Fruit fly (Drosophila melanogaster) whole organism, embryonic: Measurements from ENCODE around the gene Glys.

Experiments used
- Atf3 ChIP-seq: fragments of 200-800 bp; sonication (Bioruptor generic); optimal IDR thresholded peaks from 3 replicates; lab custom pipeline; 2016; ENCODE audit warnings: missing biosample characterization, missing genetic modification characterization
- Atf6 ChIP-seq: fragments of 200-800 bp; sonication (Bioruptor generic); IDR thresholded peaks from 2 replicates; pipeline ENCODE4 v1.3.6; 2022; ENCODE audit warnings: missing biosample characterization, missing genetic modification characterization
- CG10431 ChIP-seq: fragments of 200-800 bp; sonication (Bioruptor generic); optimal IDR thresholded peaks from 3 replicates; lab custom pipeline; 2018; ENCODE audit warnings: missing biosample characterization, mild to moderate bottlenecking, missing genetic modification characterization
- CG10654 ChIP-seq: fragments of 200-800 bp; sonication (Bioruptor generic); optimal IDR thresholded peaks from 2 replicates; lab custom pipeline; 2016; ENCODE audit warnings: missing biosample characterization, missing genetic modification characterization
- CG11504 ChIP-seq: fragments of 200-800 bp; sonication (Bioruptor generic); optimal IDR thresholded peaks from 3 replicates; lab custom pipeline; 2019; ENCODE audit warnings: missing biosample characterization, mild to moderate bottlenecking, missing genetic modification characterization, moderate library complexity
- CG14710 ChIP-seq: fragments of 200-800 bp; sonication (Bioruptor generic); optimal IDR thresholded peaks from 3 replicates; lab custom pipeline; 2019; ENCODE audit warnings: missing biosample characterization, mild to moderate bottlenecking, missing genetic modification characterization, moderate library complexity
- CG15514 ChIP-seq: fragments of 200-800 bp; sonication (Bioruptor generic); optimal IDR thresholded peaks from 3 replicates; lab custom pipeline; 2017; ENCODE audit warnings: missing biosample characterization, missing genetic modification characterization, mild to moderate bottlenecking, moderate library complexity, missing genetic modification reagents
- CG1602 ChIP-seq: fragments of 200-800 bp; sonication (Bioruptor generic); optimal IDR thresholded peaks from 3 replicates; lab custom pipeline; 2016; ENCODE audit warnings: missing biosample characterization, missing genetic modification characterization
- CG1832 ChIP-seq: fragments of 200-800 bp; sonication (Bioruptor generic); optimal IDR thresholded peaks from 2 replicates; lab custom pipeline; 2017; ENCODE audit warnings: missing biosample characterization, mild to moderate bottlenecking, missing genetic modification characterization, inconsistent platforms
- CG18619 ChIP-seq: fragments of 200-800 bp; sonication (Bioruptor generic); optimal IDR thresholded peaks from 3 replicates; lab custom pipeline; 2017; ENCODE audit warnings: missing biosample characterization, mild to moderate bottlenecking, missing genetic modification characterization
- CG31224 ChIP-seq: fragments of 200-800 bp; sonication (Bioruptor generic); IDR thresholded peaks from 2 replicates; pipeline ENCODE4 v1.3.6; 2022; ENCODE audit warnings: missing biosample characterization, missing genetic modification characterization
- CG3281 ChIP-seq: fragments of 200-800 bp; sonication (Bioruptor generic); optimal IDR thresholded peaks from 3 replicates; lab custom pipeline; 2017; ENCODE audit warnings: missing biosample characterization, mild to moderate bottlenecking, missing genetic modification characterization
- CG4282 ChIP-seq: fragments of 200-800 bp; sonication (Bioruptor generic); optimal IDR thresholded peaks from 2 replicates; lab custom pipeline; 2016; ENCODE audit warnings: missing biosample characterization, missing genetic modification characterization
- CG4328 ChIP-seq: fragments of 200-800 bp; sonication (Bioruptor generic); optimal IDR thresholded peaks from 3 replicates; lab custom pipeline; 2017; ENCODE audit warnings: missing biosample characterization, missing genetic modification reagents, missing genetic modification characterization
- CG4404 ChIP-seq: fragments of 200-800 bp; sonication (Bioruptor generic); IDR thresholded peaks from 2 replicates; pipeline ENCODE4 v1.3.6; 2022; ENCODE audit warnings: missing biosample characterization, missing genetic modification characterization
- CG6791 ChIP-seq: fragments of 200-800 bp; sonication (Bioruptor generic); IDR thresholded peaks from 3 replicates; pipeline ENCODE4 v1.3.6; 2022; ENCODE audit warnings: missing biosample characterization, missing genetic modification characterization; ENCODE audit not compliant: partially characterized antibody
- CG8281 ChIP-seq: fragments of 200-800 bp; sonication (Bioruptor generic); optimal IDR thresholded peaks from 2 replicates; lab custom pipeline; 2018; ENCODE audit warnings: missing biosample characterization, mild to moderate bottlenecking, missing genetic modification characterization, moderate library complexity
- CG8290 ChIP-seq, 3 experiments: fragments of 200-800 bp; sonication (Bioruptor generic); optimal IDR thresholded peaks; 2 replicates each; lab custom pipeline; 2016 to 2019; ENCODE audit warnings: missing biosample characterization in 3 of 3, missing genetic modification characterization in 3 of 3, mild to moderate bottlenecking in 2 of 3, moderate library complexity in 1 of 3
- Camta ChIP-seq: fragments of 200-800 bp; sonication (Bioruptor generic); optimal IDR thresholded peaks from 2 replicates; lab custom pipeline; 2016; ENCODE audit warnings: missing biosample characterization, missing genetic modification characterization
- D ChIP-seq, 2 experiments: fragments of 200-800 bp in 1 of 2; fragments of >200 bp in 1 of 2; sonication (Bioruptor generic) in 1 of 2; optimal IDR thresholded peaks; 2 replicates in 1 of 2; 3 replicates in 1 of 2; lab custom pipeline; 2017; ENCODE audit warnings: mild to moderate bottlenecking in 1 of 2, missing biosample characterization in 1 of 2, missing genetic modification characterization in 1 of 2, missing genetic modification reagents in 1 of 2
- Dip3 ChIP-seq: fragments of 200-800 bp; sonication (Bioruptor generic); optimal IDR thresholded peaks from 3 replicates; lab custom pipeline; 2016; ENCODE audit warnings: missing biosample characterization, missing genetic modification characterization
- Dll ChIP-seq: fragments of 200-800 bp; sonication (Bioruptor generic); IDR thresholded peaks from 4 replicates; pipeline ENCODE4 v1.3.6; 2022; ENCODE audit warnings: missing biosample characterization, missing genetic modification characterization; ENCODE audit not compliant: partially characterized antibody
- Ets65A ChIP-seq: fragments of 200-800 bp; sonication (Bioruptor generic); peaks from one replicate; lab custom pipeline; 2016; ENCODE audit warnings: missing biosample characterization, missing genetic modification characterization
- Ets97D ChIP-seq: fragments of 200-800 bp; sonication (Bioruptor generic); optimal IDR thresholded peaks from 3 replicates; lab custom pipeline; 2016; ENCODE audit warnings: missing biosample characterization, missing genetic modification characterization
- HmgD ChIP-seq: fragments of 200-800 bp; sonication (Bioruptor generic); optimal IDR thresholded peaks from 3 replicates; lab custom pipeline; 2016; ENCODE audit warnings: missing biosample characterization, missing genetic modification characterization
- Hr39 ChIP-seq: fragments of >200 bp; optimal IDR thresholded peaks from 2 replicates; lab custom pipeline; 2017
- Jarid2 ChIP-seq: fragments of 200-800 bp; sonication (Bioruptor generic); optimal IDR thresholded peaks from 3 replicates; lab custom pipeline; 2017; ENCODE audit warnings: mild to moderate bottlenecking, missing biosample characterization, missing genetic modification reagents, missing genetic modification characterization
- NC2β ChIP-seq: fragments of 200-800 bp; sonication (Bioruptor generic); optimal IDR thresholded peaks from 2 replicates; lab custom pipeline; 2016; ENCODE audit warnings: missing biosample characterization, missing genetic modification characterization
- Optix ChIP-seq: fragments of 200-800 bp; sonication (Bioruptor generic); IDR thresholded peaks from 3 replicates; pipeline ENCODE4 v1.3.6; 2022; ENCODE audit warnings: missing biosample characterization, missing genetic modification characterization
- Sox102F ChIP-seq: fragments of 200-800 bp; sonication (Bioruptor generic); optimal IDR thresholded peaks from 2 replicates; lab custom pipeline; 2018; ENCODE audit warnings: missing biosample characterization, mild to moderate bottlenecking, missing genetic modification characterization, moderate library complexity
- ato ChIP-seq: fragments of 200-800 bp; sonication (Bioruptor generic); IDR thresholded peaks from 2 replicates; pipeline ENCODE4 v1.3.6; 2022; ENCODE audit warnings: missing biosample characterization, missing genetic modification characterization; ENCODE audit not compliant: partially characterized antibody
- cad ChIP-seq: fragments of >200 bp; optimal IDR thresholded peaks from 2 replicates; lab custom pipeline; 2017; ENCODE audit warnings: missing biosample characterization, missing genetic modification characterization
- caup ChIP-seq: fragments of 200-800 bp; sonication (Bioruptor generic); optimal IDR thresholded peaks from 3 replicates; lab custom pipeline; 2017; ENCODE audit warnings: missing biosample characterization, mild to moderate bottlenecking, missing genetic modification characterization, moderate library complexity; ENCODE audit not compliant: severe bottlenecking
- chinmo ChIP-seq: fragments of 200-800 bp; sonication (Bioruptor generic); IDR thresholded peaks from 4 replicates; pipeline ENCODE4 v1.3.6; 2022; ENCODE audit warnings: missing biosample characterization, missing genetic modification characterization; ENCODE audit not compliant: partially characterized antibody
- exex ChIP-seq: fragments of 200-800 bp; sonication (Bioruptor generic); optimal IDR thresholded peaks from 4 replicates; lab custom pipeline; 2018; ENCODE audit warnings: missing biosample characterization, mild to moderate bottlenecking, missing genetic modification characterization, moderate library complexity
- gfzf ChIP-seq: fragments of 200-800 bp; sonication (Bioruptor generic); optimal IDR thresholded peaks from 2 replicates; lab custom pipeline; 2016; ENCODE audit warnings: missing biosample characterization, mild to moderate bottlenecking, missing genetic modification characterization, moderate library complexity
- gro ChIP-seq: fragments of 200-800 bp; sonication (Bioruptor generic); optimal IDR thresholded peaks from 2 replicates; lab custom pipeline; 2016; ENCODE audit warnings: missing biosample characterization, missing genetic modification characterization
- insv ChIP-seq, 2 experiments: fragments of 200-800 bp; sonication (Bioruptor generic); optimal IDR thresholded peaks; 3 replicates each; lab custom pipeline; 2016 to 2018; ENCODE audit warnings: missing biosample characterization in 2 of 2, missing genetic modification characterization in 2 of 2
- ken ChIP-seq: fragments of 200-800 bp; sonication (Bioruptor generic); IDR thresholded peaks from 3 replicates; pipeline ENCODE4 v1.3.6; 2022; ENCODE audit warnings: missing biosample characterization, missing genetic modification characterization
- lbe ChIP-seq: fragments of 200-800 bp; sonication (Bioruptor generic); optimal IDR thresholded peaks from 2 replicates; lab custom pipeline; 2016; ENCODE audit warnings: missing biosample characterization, mild to moderate bottlenecking, missing genetic modification characterization
- pzg ChIP-seq: fragments of 200-800 bp; sonication (Bioruptor generic); optimal IDR thresholded peaks from 3 replicates; lab custom pipeline; 2018; ENCODE audit warnings: missing biosample characterization, mild to moderate bottlenecking, missing genetic modification characterization, moderate library complexity
- sob ChIP-seq: fragments of 200-800 bp; sonication (Bioruptor generic); IDR thresholded peaks from 2 replicates; pipeline ENCODE4 v1.3.6; 2022; ENCODE audit warnings: missing biosample characterization, missing genetic modification characterization
- sqz ChIP-seq: fragments of 200-800 bp; sonication (Bioruptor generic); optimal IDR thresholded peaks from 3 replicates; lab custom pipeline; 2018; ENCODE audit warnings: missing biosample characterization, mild to moderate bottlenecking, missing genetic modification characterization
- vvl ChIP-seq: fragments of 200-800 bp; sonication (Bioruptor generic); IDR thresholded peaks from 2 replicates; pipeline ENCODE4 v1.3.6; 2022; ENCODE audit warnings: missing biosample characterization, missing genetic modification characterization

The Glys gene

DNA sequence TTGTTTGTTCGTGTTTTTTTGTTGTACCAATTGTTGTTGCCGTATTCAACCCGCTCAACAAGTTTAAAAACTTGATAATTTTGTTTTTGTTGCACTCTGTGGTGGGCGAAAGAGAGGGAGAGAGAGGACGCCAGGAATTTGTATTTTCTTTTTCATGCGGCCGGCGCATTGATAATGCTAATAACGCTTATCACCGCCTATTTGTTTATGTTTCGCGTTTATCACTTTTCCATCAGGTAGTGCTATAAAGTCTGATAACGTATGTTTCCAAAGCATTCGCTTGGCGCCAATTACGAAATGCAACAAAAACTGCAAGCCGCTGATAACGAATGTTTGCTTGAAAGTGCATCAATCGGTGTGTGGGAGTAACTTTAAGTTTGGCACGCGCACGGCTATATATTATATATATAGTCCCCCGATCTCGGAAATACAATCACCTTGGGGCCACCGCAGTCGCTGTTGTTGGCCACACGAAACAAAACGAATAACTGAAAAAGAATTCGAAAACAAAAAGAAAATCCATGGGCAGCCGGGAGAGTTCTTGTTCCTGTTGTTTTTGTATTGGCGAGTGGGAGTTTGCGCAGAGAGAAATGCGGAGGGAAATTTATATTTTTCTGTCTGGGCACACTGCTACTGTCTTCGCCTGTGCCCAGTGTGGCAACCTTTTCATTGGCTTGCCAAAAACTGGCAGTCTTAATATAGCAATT lies at the start of gene Glys (continued):
- TF ChIP-seq gfzf (GFP tag; lab: Kevin White, UChicago), result peak; percentile 91
- peak; percentile 20 for TF ChIP-seq caup (GFP tag; lab: Kevin White, UChicago)
- TF ChIP-seq HmgD (GFP tag; lab: Kevin White, UChicago), result peak; percentile 59
- TF ChIP-seq CG11504 (tag; lab: Kevin White, UChicago), result no peak
- TF ChIP-seq ken, result 0 out of 3 replicates have a peak, but pooled peaks have one; percentile 36
- TF ChIP-seq vvl (GFP tag; lab: Robert Waterston, UW), result peak; percentile 44; the same call in 1 of the 2 replicates
- TF ChIP-seq CG10431, result peak; percentile 4
- peak; percentile 12 for TF ChIP-seq Dip3 (GFP tag; lab: Kevin White, UChicago)
- peak; percentile 60 for TF ChIP-seq CG15514 (GFP tag; lab: Kevin White, UChicago)
- TF ChIP-seq gro (GFP tag; lab: Kevin White, UChicago), result no peak
- TF ChIP-seq Ets65A (GFP tag; lab: Kevin White, UChicago), result peak; percentile 39
- TF ChIP-seq pzg (GFP tag; lab: Kevin White, UChicago), result peak; percentile 86
- peak; percentile 49 for TF ChIP-seq lbe (GFP tag; lab: Kevin White, UChicago)
- TF ChIP-seq CG6791 (GFP tag; lab: Robert Waterston, UW), result 0 out of 3 replicates have a peak, but pooled peaks have one; percentile 39
- TF ChIP-seq sob (GFP tag; lab: Robert Waterston, UW), result 0 out of 2 replicates have a peak, but pooled peaks have one; percentile 27
- TF ChIP-seq, all 482 proteins: peak for 116

DNA sequence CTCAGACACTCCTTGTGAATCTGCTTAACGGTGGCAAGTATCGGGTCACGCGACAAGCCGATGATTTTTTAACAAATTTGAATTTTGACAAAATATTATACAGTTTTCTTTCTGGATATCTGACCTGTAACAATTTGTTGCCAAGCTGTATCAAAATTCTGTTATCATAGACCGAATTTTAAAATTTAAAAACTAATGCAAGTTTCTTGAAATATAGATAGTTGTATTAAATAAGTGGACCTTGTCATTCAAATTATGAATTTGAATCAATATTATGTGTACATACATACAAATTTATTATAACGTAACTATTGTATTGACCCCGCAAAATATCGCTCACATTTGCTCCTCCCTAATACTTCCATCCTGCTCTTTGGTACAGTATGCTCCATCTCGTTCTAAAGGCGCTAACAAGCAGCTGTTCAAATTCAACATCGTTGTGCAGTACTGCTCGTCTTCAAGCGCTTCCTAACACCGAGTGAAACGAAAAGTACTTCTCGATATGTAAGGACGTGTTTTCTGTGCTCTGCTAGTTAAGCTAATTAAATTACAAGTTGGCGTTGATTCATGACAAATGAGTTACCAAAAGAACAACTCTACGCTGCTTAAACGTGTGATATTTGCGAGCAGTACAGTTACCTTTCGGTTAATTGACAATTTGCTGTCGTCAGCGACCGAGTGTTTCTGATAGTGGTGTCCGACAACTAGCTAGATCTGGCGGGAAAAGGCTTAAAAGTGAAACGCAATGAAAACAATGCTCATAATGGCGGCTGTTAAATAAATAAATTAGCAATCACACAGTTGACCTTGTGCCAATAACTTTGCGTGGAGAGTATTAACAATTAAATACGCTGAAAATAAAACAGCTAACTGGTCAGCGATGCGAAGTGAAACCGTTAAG lies 49.1 kb upstream of the Glys start, which contains the start of the genes Kpc1 and CG42542:
TSS of gene Kpc1 (minus strand) at position 77 of the 901 bp plus-strand sequence.
TSS of gene CG42542 (plus strand) at position 465 of the 901 bp plus-strand sequence.
- TF ChIP-seq NC2β (GFP tag; lab: Kevin White, UChicago), result peak; percentile 41
- no peak for TF ChIP-seq Camta (GFP tag; lab: Kevin White, UChicago)
- TF ChIP-seq Ets97D (GFP tag; lab: Kevin White, UChicago), result peak; percentile 63
- peak; percentile 75; the same call in 1 of the 2 replicates for TF ChIP-seq CG4404 (GFP tag; lab: Robert Waterston, UW)
- no peak; the same call in 1 of the 2 replicates for TF ChIP-seq CG31224 (GFP tag; lab: Robert Waterston, UW)
- peak; percentile 60 for TF ChIP-seq CG18619 (GFP tag; lab: Kevin White, UChicago)
- TF ChIP-seq Hr39 (lab: Kevin White, UChicago), result no peak
- no peak for TF ChIP-seq CG8281 (tag; lab: Kevin White, UChicago)
- TF ChIP-seq D (optimal IDR thresholded peaks at IDR 0.05; lab: Kevin White, UChicago), result no peak
- TF ChIP-seq D (GFP tag; optimal IDR thresholded peaks at IDR 0.05; lab: Kevin White, UChicago), result peak; percentile 11
- TF ChIP-seq Jarid2 (GFP tag; lab: Kevin White, UChicago), result no peak
- TF ChIP-seq Atf6, result peak; percentile 17; the same call in 1 of the 2 replicates
- TF ChIP-seq ato (GFP tag; lab: Robert Waterston, UW), result peak; percentile 84
- peak; percentile 40 for TF ChIP-seq exex (tag; lab: Kevin White, UChicago)
- TF ChIP-seq chinmo (GFP tag; lab: Robert Waterston, UW), result peak; percentile 88; the same call in 2 of the 4 replicates
- TF ChIP-seq CG1602 (GFP tag; lab: Kevin White, UChicago), result peak; percentile 79
- TF ChIP-seq CG10654 (GFP tag; lab: Kevin White, UChicago), result peak; percentile 70
- TF ChIP-seq CG14710 (tag; lab: Kevin White, UChicago), result peak; percentile 80
- peak; percentile 10 for TF ChIP-seq CG3281 (GFP tag; lab: Kevin White, UChicago)
- TF ChIP-seq Dll (GFP tag; lab: Robert Waterston, UW), result peak; percentile 96
- no peak for TF ChIP-seq sqz (GFP tag; lab: Kevin White, UChicago)
- peak; percentile 67 for TF ChIP-seq CG1832 (GFP tag; lab: Kevin White, UChicago)
- peak; percentile 50 for TF ChIP-seq CG4328 (GFP tag; lab: Kevin White, UChicago)
- TF ChIP-seq cad, result no peak
- peak; percentile 38 for TF ChIP-seq Atf3 (GFP tag; lab: Kevin White, UChicago)
- peak; percentile 43 for TF ChIP-seq CG8290 (GFP tag; optimal IDR thresholded peaks at IDR 0.05; lab: Kevin White, UChicago)
- peak; percentile 18 to 92 for TF ChIP-seq CG8290 (tag; optimal IDR thresholded peaks at IDR 0.05; lab: Kevin White, UChicago)
- peak; percentile 62 for TF ChIP-seq Sox102F (GFP tag; lab: Kevin White, UChicago)
- peak in 1 of 2 experiments; percentile 29 for TF ChIP-seq insv (GFP tag; optimal IDR thresholded peaks at IDR 0.05; lab: Kevin White, UChicago)
- peak; percentile 57; the same call in 1 of the 3 replicates for TF ChIP-seq Optix (GFP tag; lab: Robert Waterston, UW)
- peak; percentile 82 for TF ChIP-seq CG4282
